Fruit fly (Drosophila melanogaster) whole organism, embryonic: Measurements from ENCODE around the gene Nup358.

Experiments used
- Abd-B ChIP-seq: fragments of 200-800 bp; sonication (Bioruptor generic); optimal IDR thresholded peaks from 2 replicates; lab custom pipeline; 2018; ENCODE audit warnings: missing biosample characterization, mild to moderate bottlenecking, missing genetic modification characterization, moderate library complexity
- CG1024 ChIP-seq: fragments of 200-800 bp; sonication (Bioruptor generic); IDR thresholded peaks from 2 replicates; pipeline ENCODE4 v1.3.6; 2022; ENCODE audit warnings: missing biosample characterization, missing genetic modification characterization
- CG10654 ChIP-seq: fragments of 200-800 bp; sonication (Bioruptor generic); optimal IDR thresholded peaks from 2 replicates; lab custom pipeline; 2016; ENCODE audit warnings: missing biosample characterization, missing genetic modification characterization
- CG12104 ChIP-seq: fragments of 200-800 bp; sonication (Bioruptor generic); optimal IDR thresholded peaks from 3 replicates; lab custom pipeline; 2016; ENCODE audit warnings: missing biosample characterization, missing genetic modification characterization
- CG1233 ChIP-seq: fragments of 200-800 bp; sonication (Bioruptor generic); optimal IDR thresholded peaks from 4 replicates; lab custom pipeline; 2018; ENCODE audit warnings: missing biosample characterization, mild to moderate bottlenecking, missing genetic modification characterization
- CG17912 ChIP-seq: fragments of 200-800 bp; sonication (Bioruptor generic); optimal IDR thresholded peaks from 2 replicates; lab custom pipeline; 2018; ENCODE audit warnings: missing biosample characterization, mild to moderate bottlenecking, missing genetic modification characterization
- CG18476 ChIP-seq: fragments of 200-800 bp; sonication (Bioruptor generic); optimal IDR thresholded peaks from 2 replicates; lab custom pipeline; 2016; ENCODE audit warnings: missing biosample characterization, mild to moderate bottlenecking, missing genetic modification characterization
- CG2129 ChIP-seq: fragments of 200-800 bp; sonication (Bioruptor generic); IDR thresholded peaks from 2 replicates; pipeline ENCODE4 v1.3.6; 2022; ENCODE audit warnings: missing biosample characterization, missing genetic modification characterization; ENCODE audit not compliant: partially characterized antibody
- CG2199 ChIP-seq: fragments of 200-800 bp; sonication (Bioruptor generic); IDR thresholded peaks from 3 replicates; pipeline ENCODE4 v1.3.6; 2022; ENCODE audit warnings: missing biosample characterization, missing genetic modification characterization
- CG3065 ChIP-seq: fragments of 200-800 bp; sonication (Bioruptor generic); optimal IDR thresholded peaks from 2 replicates; lab custom pipeline; 2016; ENCODE audit warnings: missing biosample characterization, missing genetic modification characterization
- CG34224 ChIP-seq: fragments of 200-800 bp; sonication (Bioruptor generic); IDR thresholded peaks from 3 replicates; pipeline ENCODE4 v1.3.6; 2022; ENCODE audit warnings: missing biosample characterization, missing genetic modification characterization; ENCODE audit not compliant: partially characterized antibody
- CG34376 ChIP-seq: fragments of 200-800 bp; sonication (Bioruptor generic); optimal IDR thresholded peaks from 2 replicates; lab custom pipeline; 2018; ENCODE audit warnings: missing biosample characterization, mild to moderate bottlenecking, missing genetic modification characterization
- CG4328 ChIP-seq: fragments of 200-800 bp; sonication (Bioruptor generic); optimal IDR thresholded peaks from 3 replicates; lab custom pipeline; 2017; ENCODE audit warnings: missing biosample characterization, missing genetic modification reagents, missing genetic modification characterization
- CG4617 ChIP-seq: fragments of 200-800 bp; sonication (Bioruptor generic); optimal IDR thresholded peaks from 3 replicates; lab custom pipeline; 2016; ENCODE audit warnings: missing biosample characterization, missing genetic modification characterization, borderline replicate concordance
- CG6765 ChIP-seq: fragments of 200-800 bp; sonication (Bioruptor generic); optimal IDR thresholded peaks from 3 replicates; lab custom pipeline; 2017; ENCODE audit warnings: missing biosample characterization, mild to moderate bottlenecking, missing genetic modification characterization
- CG7357 ChIP-seq: fragments of 200-800 bp; sonication (Bioruptor generic); IDR thresholded peaks from 3 replicates; pipeline ENCODE4 v1.3.6; 2022; ENCODE audit warnings: missing biosample characterization, missing genetic modification characterization
- CG8281 ChIP-seq: fragments of 200-800 bp; sonication (Bioruptor generic); optimal IDR thresholded peaks from 2 replicates; lab custom pipeline; 2018; ENCODE audit warnings: missing biosample characterization, mild to moderate bottlenecking, missing genetic modification characterization, moderate library complexity
- CG9437 ChIP-seq: fragments of 200-800 bp; sonication (Bioruptor generic); optimal IDR thresholded peaks from 2 replicates; lab custom pipeline; 2018; ENCODE audit warnings: missing biosample characterization, mild to moderate bottlenecking, missing genetic modification characterization
- CG9727 ChIP-seq: fragments of 200-800 bp; sonication (Bioruptor generic); optimal IDR thresholded peaks from 3 replicates; lab custom pipeline; 2017; ENCODE audit warnings: missing biosample characterization, mild to moderate bottlenecking, missing genetic modification characterization
- H2.0 ChIP-seq: fragments of 200-800 bp; sonication (Bioruptor generic); IDR thresholded peaks from 2 replicates; pipeline ENCODE4 v1.3.6; 2022; ENCODE audit warnings: missing biosample characterization, missing genetic modification characterization
- HmgD ChIP-seq: fragments of 200-800 bp; sonication (Bioruptor generic); optimal IDR thresholded peaks from 3 replicates; lab custom pipeline; 2016; ENCODE audit warnings: missing biosample characterization, missing genetic modification characterization
- Hsf ChIP-seq: fragments of 200-800 bp; sonication (Bioruptor generic); optimal IDR thresholded peaks from 3 replicates; lab custom pipeline; 2016; ENCODE audit warnings: missing biosample characterization, missing genetic modification characterization
- Max ChIP-seq: fragments of 200-800 bp; sonication (Bioruptor generic); optimal IDR thresholded peaks from 2 replicates; lab custom pipeline; 2016; ENCODE audit warnings: missing biosample characterization, mild to moderate bottlenecking, missing genetic modification characterization
- Med ChIP-seq: fragments of 200-800 bp; sonication (Bioruptor generic); peaks from one replicate; lab custom pipeline; 2016; ENCODE audit warnings: missing biosample characterization, missing genetic modification characterization, mild to moderate bottlenecking, inconsistent platforms, moderate library complexity
- Meics ChIP-seq: fragments of 200-800 bp; sonication (Bioruptor generic); optimal IDR thresholded peaks from 2 replicates; lab custom pipeline; 2017; ENCODE audit warnings: missing biosample characterization, mild to moderate bottlenecking, missing genetic modification characterization
- Nf-YB ChIP-seq: fragments of 200-800 bp; sonication (Bioruptor generic); optimal IDR thresholded peaks from 3 replicates; lab custom pipeline; 2019; ENCODE audit warnings: missing biosample characterization, mild to moderate bottlenecking, missing genetic modification characterization, moderate library complexity
- Poxn ChIP-seq: fragments of 200-800 bp; sonication (Bioruptor generic); IDR thresholded peaks from 2 replicates; pipeline ENCODE4 v1.3.6; 2022; ENCODE audit warnings: missing biosample characterization, missing genetic modification characterization
- Rfx ChIP-seq: fragments of 200-800 bp; sonication (Bioruptor generic); IDR thresholded peaks from 2 replicates; pipeline ENCODE4 v1.3.6; 2022; ENCODE audit warnings: missing biosample characterization, missing genetic modification characterization
- Rx ChIP-seq: fragments of 200-800 bp; sonication (Bioruptor generic); IDR thresholded peaks from 2 replicates; pipeline ENCODE4 v1.3.6; 2022; ENCODE audit warnings: missing biosample characterization, missing genetic modification characterization
- Trl ChIP-seq, 3 experiments: fragments of >200 bp in 2 of 3; fragments of 200-800 bp in 1 of 3; sonication (Bioruptor generic) in 1 of 3; optimal IDR thresholded peaks; 2 replicates in 1 of 3; 3 replicates in 2 of 3; lab custom pipeline; 2016 to 2017; ENCODE audit warnings: missing biosample characterization in 1 of 3, missing genetic modification characterization in 1 of 3
- YL-1 ChIP-seq: fragments of 200-800 bp; sonication (Bioruptor generic); optimal IDR thresholded peaks from 3 replicates; lab custom pipeline; 2017; ENCODE audit warnings: missing biosample characterization, mild to moderate bottlenecking, missing genetic modification characterization
- amos ChIP-seq: fragments of 200-800 bp; sonication (Bioruptor generic); IDR thresholded peaks from 2 replicates; pipeline ENCODE4 v1.3.6; 2022; ENCODE audit warnings: missing biosample characterization, missing genetic modification characterization; ENCODE audit not compliant: partially characterized antibody
- bowl ChIP-seq: fragments of 200-800 bp; sonication (Bioruptor generic); IDR thresholded peaks from 2 replicates; pipeline ENCODE4 v1.3.6; 2022; ENCODE audit warnings: missing biosample characterization, missing genetic modification characterization
- dmrt11E ChIP-seq: fragments of 200-800 bp; sonication (Bioruptor generic); optimal IDR thresholded peaks from 3 replicates; lab custom pipeline; 2018; ENCODE audit warnings: missing biosample characterization, mild to moderate bottlenecking, missing genetic modification characterization, moderate library complexity
- dpn ChIP-seq, 2 experiments: fragments of 200-800 bp; sonication (Bioruptor generic); optimal IDR thresholded peaks; 3 replicates each; lab custom pipeline; 2016; ENCODE audit warnings: missing biosample characterization in 2 of 2, missing genetic modification characterization in 2 of 2
- esg ChIP-seq: fragments of 200-800 bp; sonication (Bioruptor generic); conservative IDR thresholded peaks from 2 replicates; pipeline ENCODE4 v1.3.6; 2022; ENCODE audit warnings: missing biosample characterization, missing genetic modification characterization
- fd64A ChIP-seq: fragments of 200-800 bp; sonication (Bioruptor generic); optimal IDR thresholded peaks from 3 replicates; lab custom pipeline; 2018; ENCODE audit warnings: missing biosample characterization, mild to moderate bottlenecking, missing genetic modification characterization
- gce ChIP-seq: fragments of 200-800 bp; sonication (Bioruptor generic); IDR thresholded peaks from 3 replicates; pipeline ENCODE4 v1.3.6; 2022; ENCODE audit warnings: missing biosample characterization, missing genetic modification characterization
- ham ChIP-seq: fragments of 200-800 bp; sonication (Bioruptor generic); IDR thresholded peaks from 2 replicates; pipeline ENCODE4 v1.3.6; 2022; ENCODE audit warnings: missing biosample characterization, missing genetic modification characterization
- lilli ChIP-seq: fragments of 200-800 bp; sonication (Bioruptor generic); optimal IDR thresholded peaks from 3 replicates; lab custom pipeline; 2016; ENCODE audit warnings: missing biosample characterization, missing genetic modification characterization
- mirr ChIP-seq: fragments of 200-800 bp; sonication (Bioruptor generic); optimal IDR thresholded peaks from 3 replicates; lab custom pipeline; 2018; ENCODE audit warnings: missing biosample characterization, mild to moderate bottlenecking, missing genetic modification characterization
- pum ChIP-seq: fragments of 200-800 bp; sonication (Bioruptor generic); optimal IDR thresholded peaks from 2 replicates; lab custom pipeline; 2016; ENCODE audit warnings: missing biosample characterization, missing genetic modification characterization
- repo ChIP-seq: fragments of 200-800 bp; sonication (Bioruptor generic); optimal IDR thresholded peaks from 2 replicates; lab custom pipeline; 2016; ENCODE audit warnings: missing biosample characterization, missing genetic modification characterization
- slou ChIP-seq: fragments of 200-800 bp; sonication (Bioruptor generic); optimal IDR thresholded peaks from 3 replicates; lab custom pipeline; 2016; ENCODE audit warnings: missing biosample characterization, missing genetic modification characterization
- slp2 ChIP-seq: fragments of 200-800 bp; sonication (Bioruptor generic); optimal IDR thresholded peaks from 2 replicates; lab custom pipeline; 2016; ENCODE audit warnings: missing biosample characterization, missing genetic modification characterization
- sr ChIP-seq: fragments of 200-800 bp; sonication (Bioruptor generic); IDR thresholded peaks from 3 replicates; pipeline ENCODE4 v1.3.6; 2022; ENCODE audit warnings: missing biosample characterization, missing genetic modification characterization
- ssp ChIP-seq: fragments of 200-800 bp; sonication (Bioruptor generic); IDR thresholded peaks from 2 replicates; pipeline ENCODE4 v1.3.6; 2022; ENCODE audit warnings: missing biosample characterization, missing genetic modification characterization
- usp ChIP-seq: fragments of >200 bp; optimal IDR thresholded peaks from 2 replicates; lab custom pipeline; 2017; ENCODE audit warnings: missing biosample characterization, missing genetic modification characterization
- vnd ChIP-seq: fragments of 200-800 bp; sonication (Bioruptor generic); IDR thresholded peaks from 3 replicates; pipeline ENCODE4 v1.3.6; 2022; ENCODE audit warnings: missing biosample characterization, missing genetic modification characterization; ENCODE audit not compliant: partially characterized antibody

Nup358 gene

DNA sequence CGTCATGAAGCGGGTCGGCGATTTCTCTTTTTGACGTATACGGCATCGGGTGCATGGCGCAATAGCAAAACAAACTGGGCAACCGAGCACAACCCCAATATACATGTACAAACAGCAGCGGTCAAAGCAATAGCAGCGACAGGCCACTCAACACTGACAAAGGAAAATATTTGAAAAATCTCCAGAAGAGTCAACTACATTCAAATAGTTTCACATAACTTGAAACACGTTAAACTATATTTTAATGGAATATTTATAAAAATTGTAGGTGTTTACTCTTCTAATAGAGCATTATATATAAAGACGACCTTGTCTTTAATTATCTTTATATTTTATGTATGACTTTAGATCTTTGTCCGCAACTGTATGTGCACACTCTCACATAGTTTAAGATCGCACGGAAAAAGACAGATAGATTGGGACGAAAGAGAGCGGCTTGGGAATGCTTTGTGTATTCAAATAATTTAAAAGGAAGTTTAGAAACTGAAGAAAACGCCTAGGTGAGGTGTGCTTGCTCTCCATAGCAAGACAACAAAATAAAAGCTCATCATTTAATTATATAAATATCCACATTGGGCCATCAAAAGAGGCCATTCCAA is 41.6 kb upstream of the Nup358 start (continued):
- no peak for TF ChIP-seq repo (GFP tag; lab: Kevin White, UChicago)
- TF ChIP-seq Hsf (GFP tag; lab: Kevin White, UChicago) = peak; percentile 53
- TF ChIP-seq CG12104 = peak; percentile 67
- peak; percentile 68 for TF ChIP-seq Meics (GFP tag; lab: Kevin White, UChicago)
- TF ChIP-seq Trl (optimal IDR thresholded peaks at IDR 0.05; lab: Kevin White, UChicago) = no peak
- peak; percentile 21 for TF ChIP-seq Trl (GFP tag; optimal IDR thresholded peaks at IDR 0.05; lab: Kevin White, UChicago)
- no peak for TF ChIP-seq ham
- no peak for TF ChIP-seq Poxn (GFP tag; lab: Robert Waterston, UW)
- TF ChIP-seq Nf-YB (GFP tag; lab: Kevin White, UChicago) = peak; percentile 63
- TF ChIP-seq HmgD (GFP tag; lab: Kevin White, UChicago) = no peak
- TF ChIP-seq CG10654 (GFP tag; lab: Kevin White, UChicago) = peak; percentile 41
- TF ChIP-seq CG34224 = no peak
- no peak for TF ChIP-seq CG17912
- peak; percentile 66 for TF ChIP-seq lilli (GFP tag; lab: Kevin White, UChicago)
- TF ChIP-seq CG1024 (GFP tag; lab: Robert Waterston, UW) = peak; percentile 56; the same call in 1 of the 2 replicates
- TF ChIP-seq CG2199 (GFP tag; lab: Robert Waterston, UW) = peak; percentile 74; the same call in 1 of the 3 replicates
- TF ChIP-seq slou (GFP tag; lab: Kevin White, UChicago) = no peak
- TF ChIP-seq Max (GFP tag; lab: Kevin White, UChicago) = peak; percentile 54
- peak; percentile 23 for TF ChIP-seq CG6765
- TF ChIP-seq dmrt11E (tag; lab: Kevin White, UChicago) = peak; percentile 76
- no peak for TF ChIP-seq fd64A (GFP tag; lab: Kevin White, UChicago)
- peak; percentile 25 for TF ChIP-seq slp2
- TF ChIP-seq amos = no peak
- TF ChIP-seq CG34376 (GFP tag; lab: Kevin White, UChicago) = peak; percentile 5
- peak; percentile 4 for TF ChIP-seq CG8281 (tag; lab: Kevin White, UChicago)
- TF ChIP-seq YL-1 = peak; percentile 47
- TF ChIP-seq CG7357 (GFP tag; lab: Robert Waterston, UW) = peak; percentile 69; the same call in 2 of the 3 replicates
- peak; percentile 60; the same call in 1 of the 3 replicates for TF ChIP-seq gce (GFP tag; lab: Robert Waterston, UW)
- peak; percentile 14 for TF ChIP-seq CG3065
- TF ChIP-seq CG18476 = peak; percentile 65
- peak; percentile 70 for TF ChIP-seq CG9727
- TF ChIP-seq CG4328 (GFP tag; lab: Kevin White, UChicago) = peak; percentile 56
- peak; percentile 64; the same call in 1 of the 2 replicates for TF ChIP-seq Rx
- TF ChIP-seq CG2129 (GFP tag; lab: Robert Waterston, UW) = no peak
- TF ChIP-seq bowl (GFP tag; lab: Robert Waterston, UW) = no peak
- TF ChIP-seq CG9437 (GFP tag; lab: Kevin White, UChicago) = peak; percentile 58
- TF ChIP-seq usp (GFP tag; lab: Kevin White, UChicago) = no peak
- TF ChIP-seq Abd-B (GFP tag; lab: Kevin White, UChicago) = peak; percentile 60
- TF ChIP-seq pum (GFP tag; lab: Kevin White, UChicago) = peak; percentile 31
- TF ChIP-seq H2.0 = no peak
- 0 out of 3 replicates have a peak, but pooled peaks have one; percentile 19 for TF ChIP-seq sr (GFP tag; lab: Robert Waterston, UW)
- TF ChIP-seq mirr (GFP tag; lab: Kevin White, UChicago) = no peak
- TF ChIP-seq dpn (GFP tag; optimal IDR thresholded peaks at IDR 0.05; lab: Kevin White, UChicago) = peak; percentile 41 to 70
- peak; percentile 84 for TF ChIP-seq Med
- TF ChIP-seq CG1233 = peak; percentile 69
- TF ChIP-seq vnd (GFP tag; lab: Robert Waterston, UW) = no peak
- peak; percentile 23; the same call in 1 of the 2 replicates for TF ChIP-seq ssp (GFP tag; lab: Robert Waterston, UW)
- peak; percentile 62; the same call in 1 of the 2 replicates for TF ChIP-seq esg (GFP tag; lab: Robert Waterston, UW)
- peak; percentile 66 for TF ChIP-seq Rfx (GFP tag; lab: Robert Waterston, UW)
- peak; percentile 12 for TF ChIP-seq CG4617
